Worm (Caenorhabditis elegans) whole organism, young adult: ENCODE data around the gene farl-11.
"Not testable (repeated sequence)": the region's sequence is repeated elsewhere in the genome, so short reads cannot be mapped to it uniquely, and the experiment has no call there.

Experiments
- B0261.1 ChIP-seq: sonication (generic microtip); optimal IDR thresholded peaks from 2 replicates; lab custom pipeline; 2016; ENCODE audit warnings: mild to moderate bottlenecking, missing genetic modification characterization, moderate library complexity, missing compliant biosample characterization
- B0336.3 ChIP-seq: fragments of 200-800 bp; sonication (Bioruptor generic); IDR thresholded peaks from 2 replicates; pipeline ENCODE4 v1.3.6; 2022; ENCODE audit warnings: missing genetic modification characterization, missing compliant biosample characterization
- C06A6.2 ChIP-seq: fragments of 200-800 bp; sonication (Bioruptor generic); conservative IDR thresholded peaks from 2 replicates; pipeline ENCODE4 v1.3.6; 2022; ENCODE audit warnings: missing genetic modification characterization, missing compliant biosample characterization
- F37B4.10 ChIP-seq: fragments of 200-800 bp; sonication (Bioruptor generic); IDR thresholded peaks from 2 replicates; pipeline ENCODE4 v1.3.6; 2022; ENCODE audit warnings: missing genetic modification characterization, missing compliant biosample characterization
- F49E8.2 ChIP-seq: sonication (generic microtip); optimal IDR thresholded peaks from 3 replicates; lab custom pipeline; 2017; ENCODE audit warnings: missing genetic modification characterization, mild to moderate bottlenecking, missing compliant biosample characterization, antibody characterized with exemption, moderate library complexity; ENCODE audit not compliant: insufficient read depth
- F52B5.7 ChIP-seq: sonication (generic microtip); optimal IDR thresholded peaks from 2 replicates; lab custom pipeline; 2016; ENCODE audit warnings: mild to moderate bottlenecking, missing genetic modification characterization, missing compliant biosample characterization
- Y53G8AR.9 ChIP-seq: fragments of 200-800 bp; sonication (Bioruptor generic); conservative IDR thresholded peaks from 2 replicates; pipeline ENCODE4 v1.3.6; 2022; ENCODE audit warnings: missing genetic modification reagents, missing genetic modification characterization, missing compliant biosample characterization
- ama-1 ChIP-seq, 3 experiments: fragments of 150-350 bp in 1 of 3; sonication (generic microtip) in 2 of 3; optimal IDR thresholded peaks; 2 replicates each; lab custom pipeline; 2014 to 2018; ENCODE audit warnings: missing biosample characterization in 2 of 3, missing genetic modification characterization in 2 of 3, missing genetic modification reagents in 2 of 3
- ccch-3 ChIP-seq: fragments of 200-800 bp; sonication (Bioruptor generic); optimal IDR thresholded peaks from 2 replicates; lab custom pipeline; 2018; ENCODE audit warnings: mild to moderate bottlenecking, missing genetic modification characterization, missing compliant biosample characterization
- cebp-1 ChIP-seq, 2 experiments: fragments of 200-800 bp in 1 of 2; sonication (Bioruptor generic) in 1 of 2; sonication (generic microtip) in 1 of 2; IDR thresholded peaks in 1 of 2; optimal IDR thresholded peaks in 1 of 2; 2 replicates each; pipeline versions ENCODE4 v1.3.6 to Lab custom; 2017 to 2022; ENCODE audit warnings: missing compliant biosample characterization in 2 of 2, missing genetic modification characterization in 2 of 2, mild to moderate bottlenecking in 1 of 2, missing genetic modification reagents in 1 of 2, moderate library complexity in 1 of 2
- ceh-58 ChIP-seq: fragments of 200-800 bp; sonication (Bioruptor generic); IDR thresholded peaks from 2 replicates; pipeline ENCODE4 v1.3.6; 2022; ENCODE audit warnings: missing genetic modification characterization, missing compliant biosample characterization
- chd-7 ChIP-seq: sonication (generic microtip); optimal IDR thresholded peaks from 2 replicates; lab custom pipeline; 2016; ENCODE audit warnings: mild to moderate bottlenecking, missing genetic modification characterization, moderate library complexity, missing compliant biosample characterization
- dox-1 ChIP-seq: fragments of 200-800 bp; sonication (Bioruptor generic); IDR thresholded peaks from 2 replicates; pipeline ENCODE4 v1.3.6; 2022; ENCODE audit warnings: missing genetic modification reagents, missing genetic modification characterization, missing compliant biosample characterization
- dpff-1 ChIP-seq: sonication (generic microtip); optimal IDR thresholded peaks from 2 replicates; lab custom pipeline; 2017; ENCODE audit warnings: mild to moderate bottlenecking, missing genetic modification characterization, missing compliant biosample characterization
- ekl-4 ChIP-seq: fragments of 200-800 bp; sonication (Bioruptor generic); IDR thresholded peaks from 2 replicates; pipeline ENCODE4 v1.3.6; 2022; ENCODE audit warnings: missing genetic modification reagents, missing genetic modification characterization, missing compliant biosample characterization
- him-1 ChIP-seq: sonication (generic microtip); optimal IDR thresholded peaks from 2 replicates; lab custom pipeline; 2016; ENCODE audit warnings: missing genotype, missing genetic modification reagents, missing genetic modification characterization, missing compliant biosample characterization
- hlh-12 ChIP-seq: sonication (generic microtip); optimal IDR thresholded peaks from 2 replicates; lab custom pipeline; 2016; ENCODE audit warnings: missing genetic modification characterization, missing compliant biosample characterization
- lin-35 ChIP-seq, 3 experiments: fragments of 150-350 bp in 2 of 3; sonication (generic microtip) in 1 of 3; optimal IDR thresholded peaks; 2 replicates each; lab custom pipeline; 2014 to 2018; ENCODE audit warnings: missing biosample characterization in 3 of 3, missing genetic modification characterization in 3 of 3, missing genetic modification reagents in 3 of 3
- lin-54 ChIP-seq: fragments of 200-800 bp; sonication (Bioruptor generic); optimal IDR thresholded peaks from 2 replicates; lab custom pipeline; 2018; ENCODE audit warnings: mild to moderate bottlenecking, missing genetic modification characterization, missing compliant biosample characterization
- lsl-1 ChIP-seq: fragments of 200-800 bp; sonication (Bioruptor generic); optimal IDR thresholded peaks from 2 replicates; lab custom pipeline; 2018; ENCODE audit warnings: mild to moderate bottlenecking, missing genetic modification characterization, moderate library complexity, missing compliant biosample characterization
- madf-6 ChIP-seq: fragments of 200-800 bp; sonication (Bioruptor generic); IDR thresholded peaks from 2 replicates; pipeline ENCODE4 v1.3.6; 2022; ENCODE audit warnings: missing genetic modification reagents, missing genetic modification characterization, missing compliant biosample characterization
- madf-8 ChIP-seq: fragments of 200-800 bp; sonication (Bioruptor generic); conservative IDR thresholded peaks from 2 replicates; pipeline ENCODE4 v1.3.6; 2022; ENCODE audit warnings: missing genetic modification reagents, missing genetic modification characterization, missing compliant biosample characterization
- mcd-1 ChIP-seq: fragments of 200-800 bp; sonication (Bioruptor generic); IDR thresholded peaks from 2 replicates; pipeline ENCODE4 v1.3.6; 2022; ENCODE audit warnings: missing genetic modification reagents, missing genetic modification characterization, missing compliant biosample characterization
- nfyb-1 ChIP-seq: fragments of 200-800 bp; sonication (Bioruptor generic); IDR thresholded peaks from 2 replicates; pipeline ENCODE4 v1.3.6; 2022; ENCODE audit warnings: missing genetic modification reagents, missing genetic modification characterization, missing compliant biosample characterization
- pbrm-1 ChIP-seq: fragments of 200-800 bp; sonication (Bioruptor generic); IDR thresholded peaks from 2 replicates; pipeline ENCODE4 v1.3.6; 2022; ENCODE audit warnings: missing genetic modification reagents, missing genetic modification characterization, missing compliant biosample characterization
- pha-4 ChIP-seq: fragments of 150-350 bp; sonication (generic microtip); optimal IDR thresholded peaks from 2 replicates; lab custom pipeline; 2014; ENCODE audit warnings: missing biosample characterization, missing genetic modification reagents, missing genetic modification characterization
- repo-1 ChIP-seq: sonication (generic microtip); optimal IDR thresholded peaks from 2 replicates; lab custom pipeline; 2017; ENCODE audit warnings: mild to moderate bottlenecking, missing genetic modification characterization, missing compliant biosample characterization
- tlf-1 ChIP-seq: fragments of 200-800 bp; sonication (Bioruptor generic); optimal IDR thresholded peaks from 2 replicates; lab custom pipeline; 2018; ENCODE audit warnings: mild to moderate bottlenecking, missing genetic modification characterization, missing compliant biosample characterization
- zim-3 ChIP-seq: sonication (generic microtip); optimal IDR thresholded peaks from 2 replicates; lab custom pipeline; 2017; ENCODE audit warnings: mild to moderate bottlenecking, missing genetic modification characterization, moderate library complexity, missing compliant biosample characterization
- ztf-18 ChIP-seq: sonication (generic microtip); optimal IDR thresholded peaks from 2 replicates; lab custom pipeline; 2016; ENCODE audit warnings: missing genotype, mild to moderate bottlenecking, missing genetic modification characterization, missing compliant biosample characterization
- ztf-22 ChIP-seq: fragments of 200-800 bp; sonication (Bioruptor generic); optimal IDR thresholded peaks from 2 replicates; lab custom pipeline; 2018; ENCODE audit warnings: mild to moderate bottlenecking, missing genetic modification characterization, moderate library complexity, missing compliant biosample characterization
- ztf-25 ChIP-seq: fragments of 200-800 bp; sonication (Bioruptor generic); IDR thresholded peaks from 2 replicates; pipeline ENCODE4 v1.3.6; 2022; ENCODE audit warnings: missing genetic modification reagents, missing genetic modification characterization, missing compliant biosample characterization
- ztf-6 ChIP-seq: fragments of 200-800 bp; sonication (Bioruptor generic); IDR thresholded peaks from 2 replicates; pipeline ENCODE4 v1.3.6; 2022; ENCODE audit warnings: missing genetic modification reagents, missing genetic modification characterization, missing compliant biosample characterization

The farl-11 gene

ce11 chrII:7088283-7088682, 16.6 kb downstream of the farl-11 start:
- peak; percentile 73 for TF ChIP-seq madf-6 (GFP tag; lab: Robert Waterston, UW)
- peak; percentile 54 for TF ChIP-seq madf-8 (GFP tag; lab: Robert Waterston, UW)
- TF ChIP-seq, all 124 proteins: peak for 2; not testable (repeated sequence) for 122

DNA sequence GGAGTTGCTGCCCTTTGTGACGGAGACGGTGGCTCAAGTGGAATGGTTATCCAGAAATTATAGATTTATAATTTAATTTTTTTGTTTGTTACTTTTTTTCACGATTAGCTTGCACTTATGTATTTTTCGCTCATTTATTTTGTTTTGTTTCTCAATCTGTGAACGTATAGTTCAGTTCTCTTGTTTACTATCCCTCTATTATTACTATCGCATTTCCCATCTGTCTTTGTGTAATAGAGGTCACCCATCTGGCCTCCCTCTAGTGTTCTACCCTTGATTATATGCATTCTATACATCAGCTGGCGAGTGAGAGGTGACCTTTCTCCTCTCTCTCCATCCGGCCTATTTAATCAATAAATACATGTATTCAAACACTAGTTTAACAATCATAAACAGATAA, 20.8 kb downstream of the farl-11 start, which contains the start of the genes T02G5.14 and T02G5.15:
T02G5.14 (plus strand) TSS at position 301 of the 400 bp plus-strand sequence.
T02G5.15 (plus strand) TSS at position 301 of the 400 bp plus-strand sequence.
- TF ChIP-seq pha-4 (tag; lab: Kevin White, UChicago); tlf-1 (GFP tag; lab: Kevin White, UChicago); ccch-3: not testable (repeated sequence)

ce11 chrII:7075564-7076228, 29.1 kb downstream of the farl-11 start, which contains the start of gene T02G5.7:
Gene T02G5.7, plus strand, starts transcription at chrII:7075614.
- TF ChIP-seq ekl-4 (GFP tag; lab: Robert Waterston, UW) (0 out of 2 replicates have a peak, but pooled peaks have one; percentile 17), lin-35 (GFP tag; optimal IDR thresholded peaks at IDR 0.05; lab: Kevin White, UChicago) (peak in 1 of 3 experiments; percentile 3), ztf-22 (peak; percentile 20), ceh-58 (GFP tag; lab: Robert Waterston, UW) (no peak), ztf-18 (tag; lab: Kevin White, UChicago) (peak; percentile 15), chd-7 (tag; lab: Kevin White, UChicago) (peak; percentile 21), F37B4.10 (no peak), F52B5.7 (no peak), cebp-1 (GFP tag; IDR thresholded peaks at IDR 0.05; lab: Robert Waterston, UW) (no peak), cebp-1 (tag; optimal IDR thresholded peaks at IDR 0.05; lab: Kevin White, UChicago) (peak; percentile 36), lin-54 (GFP tag; lab: Kevin White, UChicago) (peak; percentile 5), hlh-12 (tag; lab: Kevin White, UChicago) (no peak), nfyb-1 (GFP tag; lab: Robert Waterston, UW) (peak; percentile 42; the same call in 1 of the 2 replicates), dpff-1 (peak; percentile 75), B0336.3 (GFP tag; lab: Robert Waterston, UW) (peak; percentile 59; the same call in 1 of the 2 replicates), ama-1 (optimal IDR thresholded peaks at IDR 0.05; lab: Kevin White, UChicago) (peak; percentile 29), ama-1 (GFP tag; optimal IDR thresholded peaks at IDR 0.05; lab: Kevin White, UChicago) (no peak), F49E8.2 (tag; lab: Kevin White, UChicago) (no peak), C06A6.2 (GFP tag; lab: Robert Waterston, UW) (0 out of 2 replicates have a peak, but pooled peaks have one; percentile 44), madf-6 (GFP tag; lab: Robert Waterston, UW) (peak; percentile 29; the same call in 1 of the 2 replicates), ztf-25 (GFP tag; lab: Robert Waterston, UW) (no peak), pbrm-1 (GFP tag; lab: Robert Waterston, UW) (0 out of 2 replicates have a peak, but pooled peaks have one; percentile 15), him-1 (no peak), ztf-6 (GFP tag; lab: Robert Waterston, UW) (no peak), zim-3 (tag; lab: Kevin White, UChicago) (peak; percentile 74), repo-1 (tag; lab: Kevin White, UChicago) (peak; percentile 8), B0261.1 (no peak), Y53G8AR.9 (GFP tag; lab: Robert Waterston, UW) (peak; percentile 78), mcd-1 (GFP tag; lab: Robert Waterston, UW) (peak; percentile 36)
- TF ChIP-seq, all 124 proteins: peak for 18

ce11 chrII:7073537-7073913, 31.3 kb downstream of the farl-11 start, which contains the start of gene kat-1:
Gene kat-1, plus strand, starts transcription at chrII:7073814.
- TF ChIP-seq lsl-1 (GFP tag; lab: Kevin White, UChicago) (no peak), dox-1 (GFP tag; lab: Robert Waterston, UW) (0 out of 2 replicates have a peak, but pooled peaks have one; percentile 4)
- TF ChIP-seq, all 124 proteins: peak for 1
